Fruit fly (Drosophila melanogaster) whole organism, prepupa: ENCODE data around the gene CG12065.

ENCODE experiments used
- CG11902 ChIP-seq: fragments of 200-800 bp; sonication (Bioruptor generic); optimal IDR thresholded peaks from 3 replicates; lab custom pipeline; 2016; ENCODE audit warnings: missing biosample characterization, missing genetic modification characterization
- CG16779 ChIP-seq: fragments of 200-800 bp; sonication (Bioruptor generic); optimal IDR thresholded peaks from 3 replicates; lab custom pipeline; 2017; ENCODE audit warnings: missing biosample characterization, mild to moderate bottlenecking, missing genetic modification characterization
- CG6163 ChIP-seq: fragments of 200-800 bp; sonication (Bioruptor generic); IDR thresholded peaks from 3 replicates; pipeline ENCODE4 v1.3.6; 2022; ENCODE audit warnings: missing biosample characterization, missing genetic modification characterization
- CG6854 ChIP-seq: fragments of 200-800 bp; sonication (Bioruptor generic); optimal IDR thresholded peaks from 2 replicates; lab custom pipeline; 2017; ENCODE audit warnings: missing biosample characterization, mild to moderate bottlenecking, missing genetic modification characterization
- CG8119 ChIP-seq: fragments of 200-800 bp; sonication (Bioruptor generic); IDR thresholded peaks from 3 replicates; pipeline ENCODE4 v1.3.6; 2022; ENCODE audit warnings: missing biosample characterization, missing genetic modification characterization
- Eip78C ChIP-seq: fragments of 200-800 bp; sonication (Bioruptor generic); peaks from one replicate; lab custom pipeline; 2016; ENCODE audit warnings: missing biosample characterization, missing genetic modification characterization
- Hr38 ChIP-seq: sonication (Bioruptor generic); optimal IDR thresholded peaks from 2 replicates; lab custom pipeline; 2016; ENCODE audit warnings: missing biosample characterization, missing genetic modification characterization
- Lpt ChIP-seq: fragments of 200-800 bp; sonication (Bioruptor generic); optimal IDR thresholded peaks from 3 replicates; lab custom pipeline; 2016; ENCODE audit warnings: missing biosample characterization, missing genetic modification characterization
- Sox102F ChIP-seq: fragments of 200-800 bp; sonication (Bioruptor generic); optimal IDR thresholded peaks from 2 replicates; lab custom pipeline; 2016; ENCODE audit warnings: missing biosample characterization, mild to moderate bottlenecking, missing genetic modification characterization
- fd85E ChIP-seq: fragments of 200-800 bp; sonication (Bioruptor generic); optimal IDR thresholded peaks from 3 replicates; lab custom pipeline; 2016; ENCODE audit warnings: missing biosample characterization, missing genetic modification characterization
- lz ChIP-seq: fragments of 200-800 bp; sonication (Bioruptor generic); optimal IDR thresholded peaks from 3 replicates; lab custom pipeline; 2016; ENCODE audit warnings: missing biosample characterization, missing genetic modification characterization
- net ChIP-seq: fragments of 200-800 bp; sonication (Bioruptor generic); optimal IDR thresholded peaks from 3 replicates; lab custom pipeline; 2016; ENCODE audit warnings: missing biosample characterization, missing genetic modification characterization

- TF ChIP-seq Sox102F (GFP tag; lab: Kevin White, UChicago), result peak; percentile 65
- no peak for TF ChIP-seq CG6854 (GFP tag; lab: Kevin White, UChicago)
- TF ChIP-seq Lpt (GFP tag; lab: Kevin White, UChicago), result no peak
- TF ChIP-seq fd85E (GFP tag; lab: Kevin White, UChicago), result no peak
- no peak; the same call in 2 of the 3 replicates for TF ChIP-seq CG6163 (GFP tag; lab: Robert Waterston, UW)
- peak; percentile 84 for TF ChIP-seq Eip78C (GFP tag; lab: Kevin White, UChicago)
- TF ChIP-seq lz (GFP tag; lab: Kevin White, UChicago), result peak; percentile 67
- TF ChIP-seq CG11902, result peak; percentile 33
- no peak for TF ChIP-seq net (GFP tag; lab: Kevin White, UChicago)
- TF ChIP-seq Hr38 (GFP tag; lab: Kevin White, UChicago), result no peak
- no peak for TF ChIP-seq CG8119 (GFP tag; lab: Robert Waterston, UW)
- TF ChIP-seq CG16779, result no peak
Measured at dm6 chrX:8558762-8559172, 15.3 kb upstream of the CG12065 start, which contains the start of gene IntS4.
